Fruit fly (Drosophila melanogaster): ENCODE data around the gene CG14024.

DNA sequence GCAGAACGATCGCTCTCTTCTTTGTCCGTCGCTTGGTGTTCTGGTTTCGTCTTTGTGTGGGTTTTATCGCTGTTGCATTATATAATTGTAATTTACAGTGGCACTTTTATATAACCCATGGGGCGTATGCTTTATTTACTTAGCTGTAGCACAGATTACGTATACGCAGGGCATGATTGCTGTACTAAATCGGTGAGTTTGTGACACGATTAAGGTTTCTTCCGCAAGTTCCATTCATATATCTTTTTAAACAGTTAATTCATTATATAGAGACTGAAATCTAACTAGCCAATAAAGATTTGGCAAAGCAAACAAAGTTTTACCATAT is 19.5 kb downstream of the CG14024 start:
- TF ChIP-seq CG7101 (tag; optimal IDR thresholded peaks at IDR 0.05) (no peak), kay (GFP tag; ENCODE audit: borderline replicate concordance) (no peak), tj (GFP tag; optimal IDR thresholded peaks at IDR 0.05) (no peak), bab1 (GFP tag; optimal IDR thresholded peaks at IDR 0.05) (no peak), Crg-1 (GFP tag; optimal IDR thresholded peaks at IDR 0.05) (no peak), CG33017 (tag; optimal IDR thresholded peaks at IDR 0.05) (no peak), CG7045 (GFP tag; optimal IDR thresholded peaks at IDR 0.05) (no peak), Hr96 (GFP tag; optimal IDR thresholded peaks at IDR 0.05) (no peak), cic (GFP tag; optimal IDR thresholded peaks at IDR 0.05) (no peak), Mnt (GFP tag; optimal IDR thresholded peaks at IDR 0.05) (no peak)
